Worm (Caenorhabditis elegans): ENCODE data around the gene Y47D7A.7.

Gene Y47D7A.7

ce11 chrV:4387402-4387801 lies 32.3 kb downstream of the Y47D7A.7 start, which contains the start of gene F13A2.9:
F13A2.9 (minus strand) TSS chrV:4387502.
- TF ChIP-seq ces-1 (GFP tag; optimal IDR thresholded peaks at IDR 0.05) (no peak), rbr-2 (tag; optimal IDR thresholded peaks at IDR 0.05) (no peak), dve-1 (tag; optimal IDR thresholded peaks at IDR 0.05; ENCODE audit: insufficient read depth) (no peak), daf-8 (GFP tag; IDR thresholded peaks at IDR 0.05) (no peak), zag-1 (tag; optimal IDR thresholded peaks at IDR 0.05) (no peak), zip-11 (GFP tag; IDR thresholded peaks at IDR 0.05) (no peak), aly-2 (tag; optimal IDR thresholded peaks at IDR 0.05) (no peak), nhr-41 (GFP tag; IDR thresholded peaks at IDR 0.05) (no peak), egl-27 (tag; optimal IDR thresholded peaks at IDR 0.05) (no peak), ztf-7 (tag; optimal IDR thresholded peaks at IDR 0.05) (no peak), spr-1 (tag; optimal IDR thresholded peaks at IDR 0.05) (no peak)

- TF ChIP-seq unc-130 (GFP tag; optimal IDR thresholded peaks at IDR 0.05) (no peak), aha-1 (tag) (peak; percentile 34)
These were observed 33.5 kb downstream of the Y47D7A.7 start, which contains the start of gene F13A2.10 for ce11 chrV:4386173-4386572. F13A2.10 (minus strand) TSS chrV:4386273.

- TF ChIP-seq lin-38 (GFP tag; IDR thresholded peaks at IDR 0.05): no peak
- no peak for TF ChIP-seq gei-8 (GFP tag; optimal IDR thresholded peaks at IDR 0.05)
- no peak for TF ChIP-seq lin-15B (tag; optimal IDR thresholded peaks at IDR 0.05)
- no peak for TF ChIP-seq jun-1 (tag; optimal IDR thresholded peaks at IDR 0.05)
These were observed 35.2 kb downstream of the Y47D7A.7 start, which contains the start of gene F13A2.2 for ce11 chrV:4384482-4384881. F13A2.2 (minus strand) TSS chrV:4384582.

- TF ChIP-seq Y105C5A.15 (GFP tag; IDR thresholded peaks at IDR 0.05) (no peak), egl-43 (GFP tag; IDR thresholded peaks at IDR 0.05) (no peak), nhr-10 (tag; optimal IDR thresholded peaks at IDR 0.05) (no peak), lin-38 (GFP tag; IDR thresholded peaks at IDR 0.05) (no peak)
These were observed 37.4 kb downstream of the Y47D7A.7 start, which contains the start of gene F13A2.1 for ce11 chrV:4382298-4382697. F13A2.1 (minus strand) TSS chrV:4382398.

- TF ChIP-seq tra-1 (GFP tag; IDR thresholded peaks at IDR 0.05) (no peak), aha-1 (tag) (peak; percentile 69), gei-8 (GFP tag; optimal IDR thresholded peaks at IDR 0.05) (no peak)
These were observed 42.0 kb downstream of the Y47D7A.7 start, which contains the start of gene F32D1.8 for ce11 chrV:4377622-4378021. F32D1.8 (minus strand) TSS chrV:4377722.

- peak in 1 of 2 experiments; percentile 32 for TF ChIP-seq unc-62 (GFP tag; optimal IDR thresholded peaks at IDR 0.05 in 1 of 2)
- no peak for TF ChIP-seq unc-62 (tag; optimal IDR thresholded peaks at IDR 0.05)
- peak; percentile 22 for TF ChIP-seq aha-1 (tag)
- TF ChIP-seq unc-130 (GFP tag; optimal IDR thresholded peaks at IDR 0.05): peak; percentile 51
- peak; percentile 56 for TF ChIP-seq lin-38 (GFP tag; IDR thresholded peaks at IDR 0.05)
- no peak for TF ChIP-seq fos-1 (tag; optimal IDR thresholded peaks at IDR 0.05)
- TF ChIP-seq set-16 (GFP tag; IDR thresholded peaks at IDR 0.05): peak; percentile 53; the same call in 1 of the 2 replicates
- TF ChIP-seq dmd-8 (GFP tag; IDR thresholded peaks at IDR 0.05): no peak
- TF ChIP-seq pqm-1 (tag; optimal IDR thresholded peaks at IDR 0.05): no peak
- TF ChIP-seq mdl-1 (tag; optimal IDR thresholded peaks at IDR 0.05): no peak
- peak; percentile 27; the same call in 1 of the 2 replicates for TF ChIP-seq Y48G9A.11 (GFP tag; IDR thresholded peaks at IDR 0.05)
- peak; percentile 13 for TF ChIP-seq F49E8.2 (tag; optimal IDR thresholded peaks at IDR 0.05; ENCODE audit: borderline replicate concordance)
- TF ChIP-seq daf-12 (tag; optimal IDR thresholded peaks at IDR 0.05): no peak
These were observed 43.7 kb downstream of the Y47D7A.7 start, which contains the start of gene F32D1.7 for ce11 chrV:4375807-4376564. F32D1.7 (minus strand) TSS chrV:4376173.
